Worm (Caenorhabditis elegans) whole organism, L4 larva: ENCODE measurements around the gene tsr-1.

Source experiments
- aly-2 ChIP-seq: sonication (generic microtip); optimal IDR thresholded peaks from 2 replicates; lab custom pipeline; 2018; ENCODE audit warnings: missing biosample characterization, missing genetic modification characterization
- ceh-28 ChIP-seq: fragments of 150-350 bp; optimal IDR thresholded peaks from 2 replicates; lab custom pipeline; 2014; ENCODE audit warnings: missing biosample characterization, missing genetic modification reagents, missing genetic modification characterization
- lin-13 ChIP-seq: fragments of 150-350 bp; optimal IDR thresholded peaks from 2 replicates; lab custom pipeline; 2014; ENCODE audit warnings: missing biosample characterization, missing genetic modification reagents, missing genetic modification characterization
- lin-29 ChIP-seq: fragments of 200-800 bp; sonication (Bioruptor generic); IDR thresholded peaks from 2 replicates; pipeline ENCODE4 v1.3.6; 2022; ENCODE audit warnings: missing genetic modification reagents, missing genetic modification characterization, missing compliant biosample characterization
- lin-39 ChIP-seq: fragments of 150-350 bp; optimal IDR thresholded peaks from 2 replicates; lab custom pipeline; 2014; ENCODE audit warnings: missing biosample characterization, missing genetic modification reagents, missing genetic modification characterization
- lir-3 ChIP-seq: sonication (generic microtip); optimal IDR thresholded peaks from 2 replicates; lab custom pipeline; 2016; ENCODE audit warnings: mild to moderate bottlenecking, missing genetic modification characterization, missing compliant biosample characterization
- mep-1 ChIP-seq: fragments of 150-350 bp; sonication (generic microtip); optimal IDR thresholded peaks from 3 replicates; lab custom pipeline; 2014; ENCODE audit warnings: missing biosample characterization, missing genetic modification characterization
- nhr-10 ChIP-seq: fragments of 150-350 bp; optimal IDR thresholded peaks from 2 replicates; lab custom pipeline; 2014; ENCODE audit warnings: missing biosample characterization, missing genetic modification characterization
- pha-4 ChIP-seq, 2 experiments: fragments of 150-350 bp in 1 of 2; fragments of 200-800 bp in 1 of 2; sonication (Bioruptor generic) in 1 of 2; IDR thresholded peaks in 1 of 2; optimal IDR thresholded peaks in 1 of 2; 2 replicates each; pipeline versions ENCODE4 v1.3.6 to Lab custom; 2014 to 2022; ENCODE audit warnings: missing genetic modification characterization in 2 of 2, missing genetic modification reagents in 2 of 2, missing biosample characterization in 1 of 2, missing compliant biosample characterization in 1 of 2
- snpc-4 ChIP-seq: fragments of 150-350 bp; optimal IDR thresholded peaks from 2 replicates; lab custom pipeline; 2014; ENCODE audit warnings: missing biosample characterization, missing genetic modification characterization
- spr-1 ChIP-seq: sonication (generic microtip); optimal IDR thresholded peaks from 2 replicates; lab custom pipeline; 2016; ENCODE audit warnings: mild to moderate bottlenecking, missing genetic modification characterization, missing compliant biosample characterization
- unc-62 ChIP-seq, 3 experiments: fragments of 150-350 bp in 1 of 3; sonication (generic microtip); optimal IDR thresholded peaks in 2 of 3; peaks in 1 of 3; 1 replicate in 1 of 3; 2 replicates in 2 of 3; lab custom pipeline; 2014 to 2017; ENCODE audit warnings: missing biosample characterization in 3 of 3, missing genetic modification characterization in 3 of 3, missing genetic modification reagents in 3 of 3, missing genotype in 1 of 3

ce11 chrII:2415439-2415838 lies 57.7 kb downstream of the tsr-1 start, which contains the start of gene fbxa-4:
- no peak for TF ChIP-seq lin-39 (tag; lab: Kevin White, UChicago)
- TF ChIP-seq snpc-4 (tag; lab: Kevin White, UChicago): no peak
- no peak for TF ChIP-seq ceh-28 (tag; lab: Kevin White, UChicago)
- no peak for TF ChIP-seq mep-1 (tag; lab: Kevin White, UChicago)
- TF ChIP-seq unc-62 (GFP tag; optimal IDR thresholded peaks at IDR 0.05 in 1 of 2; lab: Kevin White, UChicago): peak in 1 of 2 experiments; percentile 56
- no peak for TF ChIP-seq unc-62 (tag; optimal IDR thresholded peaks at IDR 0.05; lab: Kevin White, UChicago)
- TF ChIP-seq lin-29: no peak
- no peak for TF ChIP-seq lir-3 (tag; lab: Kevin White, UChicago)
- TF ChIP-seq pha-4 (GFP tag; IDR thresholded peaks at IDR 0.05; lab: Robert Waterston, UW): no peak
- TF ChIP-seq pha-4 (tag; optimal IDR thresholded peaks at IDR 0.05; lab: Kevin White, UChicago): no peak
- TF ChIP-seq spr-1: no peak
- no peak for TF ChIP-seq aly-2 (tag; lab: Kevin White, UChicago)
- TF ChIP-seq lin-13 (GFP tag; lab: Kevin White, UChicago): no peak
- no peak for TF ChIP-seq nhr-10
